Worm (Caenorhabditis elegans): Measurements from ENCODE around the gene Y75B8A.32.

Y75B8A.32 gene

ce11 chrIII:12369476-12369875, 11.1 kb upstream of the Y75B8A.32 start (continued):
- TF ChIP-seq unc-62 (GFP tag; optimal IDR thresholded peaks at IDR 0.05), result no peak
- TF ChIP-seq lin-40 (tag; optimal IDR thresholded peaks at IDR 0.05), result no peak
- no peak for TF ChIP-seq F57A8.1 (GFP tag; optimal IDR thresholded peaks at IDR 0.05)
- TF ChIP-seq aptf-3 (GFP tag; IDR thresholded peaks at IDR 0.05), result no peak
- no peak for TF ChIP-seq akir-1 (GFP tag; optimal IDR thresholded peaks at IDR 0.05)
- no peak for TF ChIP-seq F55B11.4 (tag; optimal IDR thresholded peaks at IDR 0.05; ENCODE audit: borderline replicate concordance, insufficient read depth)
- TF ChIP-seq ceh-91 (GFP tag; IDR thresholded peaks at IDR 0.05), result no peak
- TF ChIP-seq ztf-3 (GFP tag; optimal IDR thresholded peaks at IDR 0.05), result no peak
- TF ChIP-seq T26A5.8 (tag; optimal IDR thresholded peaks at IDR 0.05), result no peak
- no peak for TF ChIP-seq somi-1 (GFP tag; optimal IDR thresholded peaks at IDR 0.05)
- TF ChIP-seq sdz-38 (tag; optimal IDR thresholded peaks at IDR 0.05), result no peak
- no peak for TF ChIP-seq ztf-6 (GFP tag; IDR thresholded peaks at IDR 0.05)
- no peak for TF ChIP-seq die-1 (tag; optimal IDR thresholded peaks at IDR 0.05)
- TF ChIP-seq B0019.2 (GFP tag; conservative IDR thresholded peaks at IDR 0.05), result no peak
- TF ChIP-seq ceh-100 (GFP tag; IDR thresholded peaks at IDR 0.05), result no peak
- peak; percentile 42 for TF ChIP-seq mcd-1 (GFP tag; IDR thresholded peaks at IDR 0.05)
- TF ChIP-seq him-1 (tag; optimal IDR thresholded peaks at IDR 0.05), result no peak
- no peak for TF ChIP-seq snpc-3.4 (tag; optimal IDR thresholded peaks at IDR 0.05)
- no peak for TF ChIP-seq ceh-58 (GFP tag; IDR thresholded peaks at IDR 0.05)
- TF ChIP-seq ccch-3 (GFP tag; optimal IDR thresholded peaks at IDR 0.05), result no peak
- no peak for TF ChIP-seq cebp-1 (GFP tag; IDR thresholded peaks at IDR 0.05)
- TF ChIP-seq cebp-1 (tag; optimal IDR thresholded peaks at IDR 0.05), result peak; percentile 2
- TF ChIP-seq lin-26 (GFP tag; IDR thresholded peaks at IDR 0.05), result no peak
- TF ChIP-seq ZK185.1 (tag; optimal IDR thresholded peaks at IDR 0.05; ENCODE audit: poor library complexity, severe bottlenecking), result no peak
- TF ChIP-seq lin-54 (GFP tag; optimal IDR thresholded peaks at IDR 0.05), result peak; percentile 22
- no peak for TF ChIP-seq F33H1.4 (GFP tag; IDR thresholded peaks at IDR 0.05)
- no peak for TF ChIP-seq nfya-2 (GFP tag; IDR thresholded peaks at IDR 0.05)
- TF ChIP-seq hmg-1.2 (GFP tag; IDR thresholded peaks at IDR 0.05), result peak; percentile 97
- no peak for TF ChIP-seq lsy-27 (tag; optimal IDR thresholded peaks at IDR 0.05; ENCODE audit: borderline replicate concordance, insufficient read depth)
- TF ChIP-seq nfyb-1 (GFP tag; IDR thresholded peaks at IDR 0.05), result no peak
- TF ChIP-seq lsl-1 (GFP tag; optimal IDR thresholded peaks at IDR 0.05), result no peak
- TF ChIP-seq gei-17 (GFP tag; optimal IDR thresholded peaks at IDR 0.05), result no peak
- TF ChIP-seq hlh-26 (GFP tag; conservative IDR thresholded peaks at IDR 0.05), result no peak
- TF ChIP-seq aptf-2 (GFP tag; conservative IDR thresholded peaks at IDR 0.05), result no peak
- no peak for TF ChIP-seq bed-1 (GFP tag; IDR thresholded peaks at IDR 0.05)
- no peak for TF ChIP-seq K11D2.4 (GFP tag; IDR thresholded peaks at IDR 0.05)
- no peak for TF ChIP-seq hlh-12 (tag; optimal IDR thresholded peaks at IDR 0.05)

ce11 chrIII:12368462-12369306, 10.3 kb upstream of the Y75B8A.32 start, which contains the start of gene his-72:
Gene his-72, minus strand, starts transcription at chrIII:12369050.
- no peak for TF ChIP-seq sptf-2 (GFP tag; optimal IDR thresholded peaks at IDR 0.05)
- TF ChIP-seq D2030.7 (GFP tag; IDR thresholded peaks at IDR 0.05), result peak; percentile 8; the same call in 1 of the 2 replicates
- TF ChIP-seq sea-2 (GFP tag; IDR thresholded peaks at IDR 0.05), result 0 out of 2 replicates have a peak, but pooled peaks have one; percentile 7
- no peak for TF ChIP-seq F10E7.11 (tag; optimal IDR thresholded peaks at IDR 0.05)
- no peak for TF ChIP-seq unc-62 (GFP tag; optimal IDR thresholded peaks at IDR 0.05)
- TF ChIP-seq C17E4.6 (GFP tag; IDR thresholded peaks at IDR 0.05), result no peak
- 0 out of 2 replicates have a peak, but pooled peaks have one; percentile 6 for TF ChIP-seq Y79H2A.3 (GFP tag; conservative IDR thresholded peaks at IDR 0.05)
- peak; percentile 19 for TF ChIP-seq K12H6.12 (tag; optimal IDR thresholded peaks at IDR 0.05)
- peak; percentile 22 for TF ChIP-seq nhr-80 (tag; optimal IDR thresholded peaks at IDR 0.05)
- 0 out of 2 replicates have a peak, but pooled peaks have one; percentile 51 for TF ChIP-seq B0336.3 (GFP tag; IDR thresholded peaks at IDR 0.05)
- TF ChIP-seq let-607 (tag; optimal IDR thresholded peaks at IDR 0.05), result peak in 1 of 2 experiments; percentile 11
- 0 out of 2 replicates have a peak, but pooled peaks have one; percentile 17 for TF ChIP-seq rcor-1 (GFP tag; IDR thresholded peaks at IDR 0.05)
- no peak for TF ChIP-seq tbp1 (GFP tag; optimal IDR thresholded peaks at IDR 0.05)
- no peak for TF ChIP-seq nfya-2 (GFP tag; IDR thresholded peaks at IDR 0.05)
